Fruit fly (Drosophila melanogaster) whole organism, pupa: ENCODE data around the gene CG8630.

Experiments used
- CG10348 ChIP-seq: fragments of 200-800 bp; sonication (Bioruptor generic); IDR thresholded peaks from 2 replicates; pipeline ENCODE4 v1.3.6; 2022; ENCODE audit warnings: missing biosample characterization, missing genetic modification characterization
- CG15710 ChIP-seq: fragments of 200-800 bp; sonication (Bioruptor generic); optimal IDR thresholded peaks from 2 replicates; lab custom pipeline; 2018; ENCODE audit warnings: missing biosample characterization, mild to moderate bottlenecking, missing genetic modification characterization, moderate library complexity
- CG17806 ChIP-seq: fragments of 200-800 bp; sonication (Bioruptor generic); optimal IDR thresholded peaks from 2 replicates; lab custom pipeline; 2018; ENCODE audit warnings: missing biosample characterization, mild to moderate bottlenecking, missing genetic modification characterization, moderate library complexity
- CG32121 ChIP-seq: fragments of 200-800 bp; sonication (Bioruptor generic); IDR thresholded peaks from 2 replicates; pipeline ENCODE4 v1.3.6; 2022; ENCODE audit warnings: missing biosample characterization, missing genetic modification characterization
- CG34367 ChIP-seq: fragments of 200-800 bp; sonication (Bioruptor generic); optimal IDR thresholded peaks from 2 replicates; lab custom pipeline; 2018; ENCODE audit warnings: missing biosample characterization, mild to moderate bottlenecking, missing genetic modification characterization
- CG4496 ChIP-seq: fragments of 200-800 bp; sonication (Bioruptor generic); IDR thresholded peaks from 3 replicates; pipeline ENCODE4 v1.3.6; 2022; ENCODE audit warnings: missing biosample characterization, missing genetic modification characterization
- CG8301 ChIP-seq: fragments of 200-800 bp; sonication (Bioruptor generic); optimal IDR thresholded peaks from 2 replicates; lab custom pipeline; 2018; ENCODE audit warnings: missing biosample characterization, mild to moderate bottlenecking, missing genetic modification characterization
- Pif1B ChIP-seq: fragments of 200-800 bp; sonication (Bioruptor generic); optimal IDR thresholded peaks from 3 replicates; lab custom pipeline; 2016; ENCODE audit warnings: missing biosample characterization, missing genetic modification characterization
- gl ChIP-seq: fragments of 200-800 bp; sonication (Bioruptor generic); optimal IDR thresholded peaks from 2 replicates; lab custom pipeline; 2018; ENCODE audit warnings: missing biosample characterization, mild to moderate bottlenecking, missing genetic modification characterization

DNA sequence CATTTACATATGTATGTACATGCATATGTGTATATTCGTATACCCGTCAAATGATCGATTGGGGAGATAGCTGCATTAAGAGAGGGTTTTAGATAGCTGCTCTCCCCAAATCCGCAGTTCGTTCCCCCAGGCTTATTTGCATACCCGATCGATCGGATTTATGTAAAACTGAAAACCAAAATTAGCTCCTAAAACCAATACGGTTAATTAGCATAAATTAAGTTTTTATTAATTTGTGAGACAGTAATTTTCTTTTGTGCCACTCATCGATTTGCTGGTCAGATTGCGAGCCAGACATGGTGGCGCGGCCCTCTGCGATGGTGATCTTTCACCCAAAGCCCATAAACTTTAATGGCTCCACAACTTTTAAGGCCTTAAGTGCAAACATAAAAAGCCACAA is 48.3 kb upstream of the CG8630 start:
- no peak for TF ChIP-seq CG32121 (GFP tag; lab: Robert Waterston, UW)
- TF ChIP-seq CG10348 = no peak
- no peak for TF ChIP-seq CG17806 (tag; lab: Kevin White, UChicago)
- no peak for TF ChIP-seq CG34367
- TF ChIP-seq gl (tag; lab: Kevin White, UChicago) = no peak
- TF ChIP-seq CG15710 = no peak
- TF ChIP-seq CG8301 = no peak
- TF ChIP-seq Pif1B (GFP tag; lab: Kevin White, UChicago) = no peak
- TF ChIP-seq CG4496 (GFP tag; lab: Robert Waterston, UW) = no peak
